Fruit fly (Drosophila melanogaster) whole organism, embryonic: Measurements from ENCODE around the gene CG34290.

Source experiments
- Ada2b ChIP-seq: fragments of 200-800 bp; sonication (Bioruptor generic); IDR thresholded peaks from 2 replicates; pipeline ENCODE4 v1.3.6; 2022; ENCODE audit warnings: missing biosample characterization, missing genetic modification characterization
- Atf-2 ChIP-seq: fragments of 200-800 bp; sonication (Bioruptor generic); optimal IDR thresholded peaks from 2 replicates; lab custom pipeline; 2016; ENCODE audit warnings: missing biosample characterization, missing genetic modification characterization
- CG10267 ChIP-seq: fragments of 200-800 bp; sonication (Bioruptor generic); optimal IDR thresholded peaks from 2 replicates; lab custom pipeline; 2018; ENCODE audit warnings: missing biosample characterization, mild to moderate bottlenecking, missing genetic modification characterization, moderate library complexity
- CG12942 ChIP-seq: fragments of 200-800 bp; sonication (Bioruptor generic); optimal IDR thresholded peaks from 3 replicates; lab custom pipeline; 2016; ENCODE audit warnings: missing biosample characterization, missing genetic modification characterization
- CG13894 ChIP-seq: fragments of 200-800 bp; sonication (Bioruptor generic); optimal IDR thresholded peaks from 3 replicates; lab custom pipeline; 2018; ENCODE audit warnings: missing biosample characterization, mild to moderate bottlenecking, missing genetic modification characterization, moderate library complexity
- CG14014 ChIP-seq: fragments of 200-800 bp; sonication (Bioruptor generic); IDR thresholded peaks from 2 replicates; pipeline ENCODE4 v1.3.6; 2022; ENCODE audit warnings: missing biosample characterization, missing genetic modification characterization
- CG14050 ChIP-seq: fragments of 200-800 bp; sonication (Bioruptor generic); IDR thresholded peaks from 3 replicates; pipeline ENCODE4 v1.3.6; 2022; ENCODE audit warnings: missing biosample characterization, missing genetic modification characterization
- CG16863 ChIP-seq: fragments of 200-800 bp; sonication (Bioruptor generic); optimal IDR thresholded peaks from 3 replicates; lab custom pipeline; 2016; ENCODE audit warnings: missing biosample characterization, missing genetic modification characterization
- CG17612 ChIP-seq: fragments of 200-800 bp; sonication (Bioruptor generic); IDR thresholded peaks from 2 replicates; pipeline ENCODE4 v1.3.6; 2022; ENCODE audit warnings: missing biosample characterization, missing genetic modification characterization
- CG17829 ChIP-seq: fragments of 200-800 bp; optimal IDR thresholded peaks from 2 replicates; lab custom pipeline; 2019; ENCODE audit warnings: missing biosample characterization, mild to moderate bottlenecking, missing genetic modification characterization, moderate library complexity
- CG2120 ChIP-seq: fragments of 200-800 bp; sonication (Bioruptor generic); optimal IDR thresholded peaks from 3 replicates; lab custom pipeline; 2016; ENCODE audit warnings: missing biosample characterization, missing genetic modification characterization
- CG2129 ChIP-seq: fragments of 200-800 bp; sonication (Bioruptor generic); IDR thresholded peaks from 2 replicates; pipeline ENCODE4 v1.3.6; 2022; ENCODE audit warnings: missing biosample characterization, missing genetic modification characterization; ENCODE audit not compliant: partially characterized antibody
- CG32772 ChIP-seq: fragments of 200-800 bp; sonication (Bioruptor generic); IDR thresholded peaks from 2 replicates; pipeline ENCODE4 v1.3.6; 2022; ENCODE audit warnings: missing biosample characterization, missing genetic modification characterization
- CG33557 ChIP-seq: fragments of 200-800 bp; sonication (Bioruptor generic); optimal IDR thresholded peaks from 2 replicates; lab custom pipeline; 2019; ENCODE audit warnings: missing biosample characterization, mild to moderate bottlenecking, missing genetic modification characterization, moderate library complexity
- CG4360 ChIP-seq: fragments of 200-800 bp; sonication (Bioruptor generic); IDR thresholded peaks from 2 replicates; pipeline ENCODE4 v1.3.6; 2022; ENCODE audit warnings: missing biosample characterization, missing genetic modification characterization
- CG6175 ChIP-seq: fragments of 200-800 bp; sonication (Bioruptor generic); IDR thresholded peaks from 3 replicates; pipeline ENCODE4 v1.3.6; 2022; ENCODE audit warnings: missing biosample characterization, missing genetic modification characterization
- CG7745 ChIP-seq: fragments of 200-800 bp; sonication (Bioruptor generic); optimal IDR thresholded peaks from 2 replicates; lab custom pipeline; 2018; ENCODE audit warnings: missing biosample characterization, mild to moderate bottlenecking, missing genetic modification characterization, moderate library complexity
- CG7839 ChIP-seq: fragments of 200-800 bp; sonication (Bioruptor generic); optimal IDR thresholded peaks from 3 replicates; lab custom pipeline; 2018; ENCODE audit warnings: missing biosample characterization, mild to moderate bottlenecking, missing genetic modification characterization, moderate library complexity
- CG8478 ChIP-seq: fragments of >200 bp; optimal IDR thresholded peaks from 2 replicates; lab custom pipeline; 2018
- CTCF ChIP-seq: fragments of 200-800 bp; sonication (Bioruptor generic); optimal IDR thresholded peaks from 2 replicates; lab custom pipeline; 2017; ENCODE audit warnings: missing biosample characterization, mild to moderate bottlenecking, missing genetic modification characterization, moderate library complexity
- Dll ChIP-seq: fragments of 200-800 bp; sonication (Bioruptor generic); IDR thresholded peaks from 4 replicates; pipeline ENCODE4 v1.3.6; 2022; ENCODE audit warnings: missing biosample characterization, missing genetic modification characterization; ENCODE audit not compliant: partially characterized antibody
- Doc2 ChIP-seq: fragments of 200-800 bp; sonication (Bioruptor generic); IDR thresholded peaks from 2 replicates; pipeline ENCODE4 v1.3.6; 2022; ENCODE audit warnings: missing biosample characterization, missing genetic modification characterization
- Doc3 ChIP-seq: fragments of 200-800 bp; sonication (Bioruptor generic); IDR thresholded peaks from 3 replicates; pipeline ENCODE4 v1.3.6; 2022; ENCODE audit warnings: missing biosample characterization, missing genetic modification characterization; ENCODE audit not compliant: partially characterized antibody
- E2f1 ChIP-seq: fragments of 200-800 bp; sonication (Bioruptor generic); IDR thresholded peaks from 2 replicates; pipeline ENCODE4 v1.3.6; 2022; ENCODE audit warnings: missing biosample characterization, missing genetic modification characterization
- Ets65A ChIP-seq: fragments of 200-800 bp; sonication (Bioruptor generic); peaks from one replicate; lab custom pipeline; 2016; ENCODE audit warnings: missing biosample characterization, missing genetic modification characterization
- Fer1 ChIP-seq: fragments of 200-800 bp; sonication (Bioruptor generic); optimal IDR thresholded peaks from 2 replicates; lab custom pipeline; 2017; ENCODE audit warnings: missing biosample characterization, mild to moderate bottlenecking, missing genetic modification characterization
- Gsc ChIP-seq: fragments of 200-800 bp; sonication (Bioruptor generic); IDR thresholded peaks from 2 replicates; pipeline ENCODE4 v1.3.6; 2022; ENCODE audit warnings: missing biosample characterization, missing genetic modification characterization
- Hr78 ChIP-seq, 2 experiments: fragments of 200-800 bp in 1 of 2; fragments of >200 bp in 1 of 2; sonication (Bioruptor generic) in 1 of 2; optimal IDR thresholded peaks; 2 replicates each; lab custom pipeline; 2017 to 2019; ENCODE audit warnings: missing biosample characterization in 2 of 2, missing genetic modification characterization in 2 of 2, mild to moderate bottlenecking in 1 of 2, moderate library complexity in 1 of 2
- Myb ChIP-seq: fragments of 200-800 bp; sonication (Bioruptor generic); optimal IDR thresholded peaks from 2 replicates; lab custom pipeline; 2016; ENCODE audit warnings: missing biosample characterization, missing genetic modification characterization
- NC2α ChIP-seq: fragments of 200-800 bp; sonication (Bioruptor generic); optimal IDR thresholded peaks from 2 replicates; lab custom pipeline; 2016; ENCODE audit warnings: missing biosample characterization, missing genetic modification characterization
- Optix ChIP-seq: fragments of 200-800 bp; sonication (Bioruptor generic); IDR thresholded peaks from 3 replicates; pipeline ENCODE4 v1.3.6; 2022; ENCODE audit warnings: missing biosample characterization, missing genetic modification characterization
- Scr ChIP-seq: fragments of 200-800 bp; sonication (Bioruptor generic); IDR thresholded peaks from 2 replicates; pipeline ENCODE4 v1.3.6; 2022; ENCODE audit warnings: missing biosample characterization, missing genetic modification characterization; ENCODE audit not compliant: partially characterized antibody
- Side ChIP-seq: fragments of 200-800 bp; sonication (Bioruptor generic); optimal IDR thresholded peaks from 2 replicates; lab custom pipeline; 2016; ENCODE audit warnings: missing biosample characterization, missing genetic modification characterization
- Taf1 ChIP-seq: fragments of 200-800 bp; sonication (Bioruptor generic); IDR thresholded peaks from 2 replicates; pipeline ENCODE4 v1.3.6; 2022; ENCODE audit warnings: missing biosample characterization, missing genetic modification characterization
- Vsx1 ChIP-seq: fragments of 200-800 bp; sonication (Bioruptor generic); optimal IDR thresholded peaks from 2 replicates; lab custom pipeline; 2017; ENCODE audit warnings: missing biosample characterization, mild to moderate bottlenecking, missing genetic modification characterization, missing genetic modification reagents
- gce ChIP-seq: fragments of 200-800 bp; sonication (Bioruptor generic); IDR thresholded peaks from 3 replicates; pipeline ENCODE4 v1.3.6; 2022; ENCODE audit warnings: missing biosample characterization, missing genetic modification characterization
- ham ChIP-seq: fragments of 200-800 bp; sonication (Bioruptor generic); IDR thresholded peaks from 2 replicates; pipeline ENCODE4 v1.3.6; 2022; ENCODE audit warnings: missing biosample characterization, missing genetic modification characterization
- ken ChIP-seq: fragments of 200-800 bp; sonication (Bioruptor generic); IDR thresholded peaks from 3 replicates; pipeline ENCODE4 v1.3.6; 2022; ENCODE audit warnings: missing biosample characterization, missing genetic modification characterization
- luna ChIP-seq: fragments of 200-800 bp; sonication (Bioruptor generic); optimal IDR thresholded peaks from 2 replicates; lab custom pipeline; 2016; ENCODE audit warnings: missing biosample characterization, missing genetic modification characterization
- nau ChIP-seq: fragments of 200-800 bp; sonication (Bioruptor generic); optimal IDR thresholded peaks from 3 replicates; lab custom pipeline; 2017; ENCODE audit warnings: missing biosample characterization, mild to moderate bottlenecking, missing genetic modification characterization, missing genetic modification reagents
- nerfin-1 ChIP-seq: fragments of 200-800 bp; sonication (Bioruptor generic); optimal IDR thresholded peaks from 3 replicates; lab custom pipeline; 2019; ENCODE audit warnings: missing biosample characterization, mild to moderate bottlenecking, missing genetic modification characterization, moderate library complexity
- nom ChIP-seq: fragments of 200-800 bp; sonication (Bioruptor generic); optimal IDR thresholded peaks from 2 replicates; lab custom pipeline; 2017; ENCODE audit warnings: missing biosample characterization, missing genetic modification characterization, mild to moderate bottlenecking, moderate library complexity, missing genetic modification reagents
- pros ChIP-seq: fragments of 200-800 bp; sonication (Bioruptor generic); optimal IDR thresholded peaks from 3 replicates; lab custom pipeline; 2019; ENCODE audit warnings: missing biosample characterization, mild to moderate bottlenecking, missing genetic modification characterization, moderate library complexity
- pzg ChIP-seq: fragments of 200-800 bp; sonication (Bioruptor generic); optimal IDR thresholded peaks from 3 replicates; lab custom pipeline; 2018; ENCODE audit warnings: missing biosample characterization, mild to moderate bottlenecking, missing genetic modification characterization, moderate library complexity
- sens ChIP-seq: fragments of 200-800 bp; sonication (Bioruptor generic); peaks from one replicate; lab custom pipeline; 2016; ENCODE audit warnings: missing biosample characterization, missing genetic modification characterization
- sna ChIP-seq: fragments of 200-800 bp; sonication (Bioruptor generic); IDR thresholded peaks from 2 replicates; pipeline ENCODE4 v1.3.6; 2022; ENCODE audit warnings: missing biosample characterization, missing genetic modification characterization; ENCODE audit not compliant: partially characterized antibody
- ssp ChIP-seq: fragments of 200-800 bp; sonication (Bioruptor generic); IDR thresholded peaks from 2 replicates; pipeline ENCODE4 v1.3.6; 2022; ENCODE audit warnings: missing biosample characterization, missing genetic modification characterization
- tll ChIP-seq, 2 experiments: fragments of 200-800 bp in 1 of 2; fragments of >200 bp in 1 of 2; sonication (Bioruptor generic) in 1 of 2; optimal IDR thresholded peaks; 2 replicates each; lab custom pipeline; 2017 to 2019; ENCODE audit warnings: missing biosample characterization in 2 of 2, missing genetic modification characterization in 2 of 2, mild to moderate bottlenecking in 1 of 2, moderate library complexity in 1 of 2
- usp ChIP-seq: fragments of >200 bp; optimal IDR thresholded peaks from 2 replicates; lab custom pipeline; 2017; ENCODE audit warnings: missing biosample characterization, missing genetic modification characterization
- vvl ChIP-seq: fragments of 200-800 bp; sonication (Bioruptor generic); IDR thresholded peaks from 2 replicates; pipeline ENCODE4 v1.3.6; 2022; ENCODE audit warnings: missing biosample characterization, missing genetic modification characterization
- zen2 ChIP-seq: fragments of 200-800 bp; sonication (Bioruptor generic); IDR thresholded peaks from 3 replicates; pipeline ENCODE4 v1.3.6; 2022; ENCODE audit warnings: missing biosample characterization, missing genetic modification characterization; ENCODE audit not compliant: partially characterized antibody

CG34290 gene

dm6 chr3R:24333182-24333808, 43.7 kb upstream of the CG34290 start, which contains the start of the genes Rrp5 and Dis3 (continued):
- no peak for TF ChIP-seq CG16863 (GFP tag; lab: Kevin White, UChicago)
- TF ChIP-seq sens (GFP tag; lab: Kevin White, UChicago) = peak; percentile 93
- TF ChIP-seq CG14050 = no peak
- TF ChIP-seq CG17829 (tag; lab: Kevin White, UChicago) = no peak
- TF ChIP-seq E2f1 = 0 out of 2 replicates have a peak, but pooled peaks have one; percentile 22
- TF ChIP-seq tll (GFP tag; optimal IDR thresholded peaks at IDR 0.05; lab: Kevin White, UChicago) = no peak
- no peak for TF ChIP-seq CG4360 (GFP tag; lab: Robert Waterston, UW)
- TF ChIP-seq Gsc (GFP tag; lab: Robert Waterston, UW) = no peak
- no peak for TF ChIP-seq Taf1 (GFP tag; lab: Robert Waterston, UW)
- no peak for TF ChIP-seq Fer1 (GFP tag; lab: Kevin White, UChicago)
- no peak for TF ChIP-seq CG32772 (GFP tag; lab: Robert Waterston, UW)
- peak; percentile 32; the same call in 1 of the 2 replicates for TF ChIP-seq Ada2b (GFP tag; lab: Robert Waterston, UW)
- no peak for TF ChIP-seq CTCF (GFP tag; lab: Kevin White, UChicago)
- no peak for TF ChIP-seq Optix
- no peak for TF ChIP-seq ham
- peak; percentile 8; the same call in 1 of the 2 replicates for TF ChIP-seq Scr (GFP tag; lab: Robert Waterston, UW)
- no peak for TF ChIP-seq luna (GFP tag; lab: Kevin White, UChicago)
- TF ChIP-seq CG10267 (tag; lab: Kevin White, UChicago) = no peak
- peak; percentile 81 for TF ChIP-seq ken (GFP tag; lab: Robert Waterston, UW)
- TF ChIP-seq Dll (GFP tag; lab: Robert Waterston, UW) = 0 out of 4 replicates have a peak, but pooled peaks have one; percentile 17
- TF ChIP-seq nom (GFP tag; lab: Kevin White, UChicago) = no peak
- TF ChIP-seq CG6175 (GFP tag; lab: Robert Waterston, UW) = no peak
- TF ChIP-seq Doc2 (GFP tag; lab: Robert Waterston, UW) = no peak
- no peak for TF ChIP-seq Hr78 (GFP tag; optimal IDR thresholded peaks at IDR 0.05; lab: Kevin White, UChicago)
- no peak for TF ChIP-seq CG7839 (tag; lab: Kevin White, UChicago)
- peak; percentile 66 for TF ChIP-seq Ets65A
- no peak for TF ChIP-seq CG2129 (GFP tag; lab: Robert Waterston, UW)
- no peak for TF ChIP-seq Atf-2 (GFP tag; lab: Kevin White, UChicago)
- no peak for TF ChIP-seq gce (GFP tag; lab: Robert Waterston, UW)
- peak; percentile 96 for TF ChIP-seq ssp (GFP tag; lab: Robert Waterston, UW)
- TF ChIP-seq CG12942 (GFP tag; lab: Kevin White, UChicago) = no peak
- no peak for TF ChIP-seq CG17612 (GFP tag; lab: Robert Waterston, UW)
- TF ChIP-seq CG8478 (lab: Kevin White, UChicago) = no peak
- TF ChIP-seq CG2120 (GFP tag; lab: Kevin White, UChicago) = no peak
- no peak for TF ChIP-seq nerfin-1

dm6 chr3R:24320342-24320711, 30.7 kb upstream of the CG34290 start:
- TF ChIP-seq CG14014 (GFP tag; lab: Robert Waterston, UW) = no peak
- TF ChIP-seq vvl = peak; percentile 72
- TF ChIP-seq CTCF (GFP tag; lab: Kevin White, UChicago) = no peak
- TF ChIP-seq Side (GFP tag; lab: Kevin White, UChicago) = peak; percentile 1
- peak; percentile 38; the same call in 1 of the 3 replicates for TF ChIP-seq Doc3
- no peak for TF ChIP-seq usp (GFP tag; lab: Kevin White, UChicago)
- peak; percentile 35 for TF ChIP-seq CG7745 (tag; lab: Kevin White, UChicago)
- TF ChIP-seq Vsx1 (GFP tag; lab: Kevin White, UChicago) = peak; percentile 95
- TF ChIP-seq CG13894 (tag; lab: Kevin White, UChicago) = no peak
- TF ChIP-seq sens (GFP tag; lab: Kevin White, UChicago) = peak; percentile 90
- peak; percentile 23; the same call in 1 of the 2 replicates for TF ChIP-seq sna (GFP tag; lab: Robert Waterston, UW)
- peak; percentile 30 for TF ChIP-seq pros (GFP tag; lab: Kevin White, UChicago)
- TF ChIP-seq NC2α (GFP tag; lab: Kevin White, UChicago) = no peak
- peak; percentile 99 for TF ChIP-seq Myb (GFP tag; lab: Kevin White, UChicago)
- no peak for TF ChIP-seq CG33557 (GFP tag; lab: Kevin White, UChicago)
- peak; percentile 57; the same call in 2 of the 3 replicates for TF ChIP-seq zen2 (GFP tag; lab: Robert Waterston, UW)
- peak; percentile 79 for TF ChIP-seq pzg (GFP tag; lab: Kevin White, UChicago)
- no peak for TF ChIP-seq nerfin-1
- no peak for TF ChIP-seq nau
